Worm (Caenorhabditis elegans): Measurements from ENCODE around the gene W04E12.5.

W04E12.5 gene

ce11 chrV:19741034-19741433, 4.9 kb upstream of the W04E12.5 start, which contains the start of gene W04E12.2:
Gene W04E12.2, minus strand, starts transcription at chrV:19741134.
- TF ChIP-seq elt-1 (tag; optimal IDR thresholded peaks at IDR 0.05; ENCODE audit: borderline replicate concordance, insufficient read depth), result no peak
- TF ChIP-seq bed-3 (GFP tag; optimal IDR thresholded peaks at IDR 0.05), result no peak
- no peak for TF ChIP-seq ztf-11 (tag; optimal IDR thresholded peaks at IDR 0.05)
- TF ChIP-seq unc-62 (GFP tag; optimal IDR thresholded peaks at IDR 0.05), result no peak
- TF ChIP-seq nhr-237 (tag; optimal IDR thresholded peaks at IDR 0.05), result no peak
- no peak for TF ChIP-seq lin-32 (GFP tag; optimal IDR thresholded peaks at IDR 0.05)
- TF ChIP-seq unc-120 (tag; optimal IDR thresholded peaks at IDR 0.05; ENCODE audit: poor library complexity, severe bottlenecking), result no peak
- no peak for TF ChIP-seq ceh-39 (tag; optimal IDR thresholded peaks at IDR 0.05)
- TF ChIP-seq mls-2 (tag; optimal IDR thresholded peaks at IDR 0.05), result no peak
- no peak for TF ChIP-seq cnd-1 (tag; optimal IDR thresholded peaks at IDR 0.05)
- no peak for TF ChIP-seq ceh-83 (GFP tag; optimal IDR thresholded peaks at IDR 0.05)
- TF ChIP-seq lin-13 (tag; optimal IDR thresholded peaks at IDR 0.05), result no peak
- no peak for TF ChIP-seq sptf-1 (tag; optimal IDR thresholded peaks at IDR 0.05)
- TF ChIP-seq sem-2 (GFP tag; optimal IDR thresholded peaks at IDR 0.05), result no peak
- no peak for TF ChIP-seq tbx-8 (GFP tag; optimal IDR thresholded peaks at IDR 0.05)
- no peak for TF ChIP-seq mab-5 (tag; optimal IDR thresholded peaks at IDR 0.05)
- TF ChIP-seq nhr-12 (tag; optimal IDR thresholded peaks at IDR 0.05), result no peak

ce11 chrV:19741651-19742050, 4.3 kb upstream of the W04E12.5 start, which contains the start of gene W04E12.3:
Gene W04E12.3, plus strand, starts transcription at chrV:19741951.
- TF ChIP-seq nhr-237 (tag; optimal IDR thresholded peaks at IDR 0.05) (no peak), pha-4 (tag; optimal IDR thresholded peaks at IDR 0.05) (no peak), sem-2 (GFP tag; optimal IDR thresholded peaks at IDR 0.05) (no peak), zip-8 (tag; optimal IDR thresholded peaks at IDR 0.05) (no peak), nhr-76 (tag; optimal IDR thresholded peaks at IDR 0.05) (no peak), sptf-1 (tag; optimal IDR thresholded peaks at IDR 0.05) (no peak), nhr-12 (tag; optimal IDR thresholded peaks at IDR 0.05) (no peak), elt-3 (tag; optimal IDR thresholded peaks at IDR 0.05) (no peak), unc-39 (tag; optimal IDR thresholded peaks at IDR 0.05) (no peak), unc-120 (tag; optimal IDR thresholded peaks at IDR 0.05; ENCODE audit: poor library complexity, severe bottlenecking) (no peak), tbx-8 (GFP tag; optimal IDR thresholded peaks at IDR 0.05) (no peak)

- TF ChIP-seq snpc-4 (tag; optimal IDR thresholded peaks at IDR 0.05) (no peak), M03D4.4 (tag; optimal IDR thresholded peaks at IDR 0.05) (no peak), cnd-1 (tag; optimal IDR thresholded peaks at IDR 0.05) (no peak), lin-32 (GFP tag; optimal IDR thresholded peaks at IDR 0.05) (no peak), unc-62 (GFP tag; optimal IDR thresholded peaks at IDR 0.05) (no peak), zip-8 (tag; optimal IDR thresholded peaks at IDR 0.05) (no peak), mep-1 (tag; optimal IDR thresholded peaks at IDR 0.05) (no peak), unc-39 (tag; optimal IDR thresholded peaks at IDR 0.05) (no peak), sptf-1 (tag; optimal IDR thresholded peaks at IDR 0.05) (no peak), ceh-83 (GFP tag; optimal IDR thresholded peaks at IDR 0.05) (no peak), lin-13 (tag; optimal IDR thresholded peaks at IDR 0.05) (no peak), ces-1 (GFP tag; optimal IDR thresholded peaks at IDR 0.05) (no peak), unc-120 (tag; optimal IDR thresholded peaks at IDR 0.05; ENCODE audit: poor library complexity, severe bottlenecking) (no peak), ham-2 (GFP tag; optimal IDR thresholded peaks at IDR 0.05) (no peak), ceh-43 (GFP tag; optimal IDR thresholded peaks at IDR 0.05) (no peak), hlh-1 (tag; optimal IDR thresholded peaks at IDR 0.05) (no peak), bed-3 (GFP tag; optimal IDR thresholded peaks at IDR 0.05) (no peak)
Measured at ce11 chrV:19743305-19743704, 2.6 kb upstream of the W04E12.5 start, which contains the start of gene W04E12.4. Gene W04E12.4, plus strand, starts transcription at chrV:19743605.

- TF ChIP-seq flh-1 (GFP tag; optimal IDR thresholded peaks at IDR 0.05), result no peak
- TF ChIP-seq drap-1 (GFP tag; optimal IDR thresholded peaks at IDR 0.05), result no peak
- TF ChIP-seq pha-4 (tag; optimal IDR thresholded peaks at IDR 0.05), result no peak
- no peak for TF ChIP-seq lsy-2 (tag; optimal IDR thresholded peaks at IDR 0.05)
Measured at ce11 chrV:19743794-19744193, 2.2 kb upstream of the W04E12.5 start.

ce11 chrV:19744210-19744609, 1.7 kb upstream of the W04E12.5 start:
- no peak for TF ChIP-seq snpc-4 (tag; optimal IDR thresholded peaks at IDR 0.05)
- no peak for TF ChIP-seq flh-1 (GFP tag; optimal IDR thresholded peaks at IDR 0.05)
- TF ChIP-seq lin-13 (tag; optimal IDR thresholded peaks at IDR 0.05), result no peak
- TF ChIP-seq unc-62 (GFP tag; optimal IDR thresholded peaks at IDR 0.05), result no peak
- no peak for TF ChIP-seq unc-120 (tag; optimal IDR thresholded peaks at IDR 0.05; ENCODE audit: poor library complexity, severe bottlenecking)
- TF ChIP-seq nhr-76 (tag; optimal IDR thresholded peaks at IDR 0.05), result no peak
- TF ChIP-seq lsy-2 (tag; optimal IDR thresholded peaks at IDR 0.05), result no peak
- TF ChIP-seq ceh-83 (GFP tag; optimal IDR thresholded peaks at IDR 0.05), result no peak
- TF ChIP-seq nhr-2 (tag; optimal IDR thresholded peaks at IDR 0.05), result no peak
- TF ChIP-seq lin-32 (GFP tag; optimal IDR thresholded peaks at IDR 0.05), result no peak
- TF ChIP-seq blmp-1 (tag; optimal IDR thresholded peaks at IDR 0.05), result no peak
- TF ChIP-seq ham-2 (GFP tag; optimal IDR thresholded peaks at IDR 0.05), result no peak
- TF ChIP-seq mab-5 (tag; optimal IDR thresholded peaks at IDR 0.05), result no peak
- no peak for TF ChIP-seq nhr-28 (tag; optimal IDR thresholded peaks at IDR 0.05)
- no peak for TF ChIP-seq mls-2 (tag; optimal IDR thresholded peaks at IDR 0.05)
